Worm (Caenorhabditis elegans): ENCODE data around the gene F18G5.1.

- TF ChIP-seq flt-1 (GFP tag; IDR thresholded peaks at IDR 0.05) (no peak), ama-1 (optimal IDR thresholded peaks at IDR 0.05) (no peak), tbx-11 (GFP tag; IDR thresholded peaks at IDR 0.05) (no peak), aly-1 (tag; optimal IDR thresholded peaks at IDR 0.05) (no peak), ets-7 (tag; optimal IDR thresholded peaks at IDR 0.05) (no peak), hnd-1 (tag; optimal IDR thresholded peaks at IDR 0.05) (no peak), hmbx-1 (tag; optimal IDR thresholded peaks at IDR 0.05) (no peak), ceh-13 (GFP tag; optimal IDR thresholded peaks at IDR 0.05) (no peak), hmg-4 (GFP tag; optimal IDR thresholded peaks at IDR 0.05) (no peak), ceh-36 (tag; optimal IDR thresholded peaks at IDR 0.05) (no peak), scrt-1 (GFP tag; IDR thresholded peaks at IDR 0.05) (no peak)
These were observed 23.4 kb downstream of the F18G5.1 start, which contains the start of gene B0416.11 for ce11 chrX:9283026-9283425.

Data from whole organism, early embryonic.